Worm (Caenorhabditis elegans) whole organism, L1 larva: ENCODE data around the gene Y60C6A.3.
A peak's percentile ranks its signal among the peaks of the same experiment; 100 is the strongest.

ENCODE experiments used
- C04F5.9 ChIP-seq: sonication (generic microtip); optimal IDR thresholded peaks from 2 replicates; lab custom pipeline; 2016; ENCODE audit warnings: missing genetic modification characterization, missing compliant biosample characterization
- ceh-63 ChIP-seq: fragments of 200-800 bp; sonication (Bioruptor generic); optimal IDR thresholded peaks from 2 replicates; lab custom pipeline; 2018; ENCODE audit warnings: mild to moderate bottlenecking, missing genetic modification characterization, missing compliant biosample characterization
- ceh-90 ChIP-seq: sonication (generic microtip); optimal IDR thresholded peaks from 2 replicates; lab custom pipeline; 2016; ENCODE audit warnings: missing genetic modification characterization, missing compliant biosample characterization
- lin-13 ChIP-seq: fragments of 150-350 bp; optimal IDR thresholded peaks from 2 replicates; lab custom pipeline; 2014; ENCODE audit warnings: missing biosample characterization, missing genetic modification reagents, missing genetic modification characterization
- nhr-12 ChIP-seq: sonication (generic microtip); optimal IDR thresholded peaks from 2 replicates; lab custom pipeline; 2017; ENCODE audit warnings: missing biosample characterization, missing genetic modification characterization
- nhr-237 ChIP-seq: fragments of 150-350 bp; optimal IDR thresholded peaks from 2 replicates; lab custom pipeline; 2014; ENCODE audit warnings: missing biosample characterization, missing genetic modification characterization
- nhr-77 ChIP-seq: fragments of 150-350 bp; optimal IDR thresholded peaks from 2 replicates; lab custom pipeline; 2014; ENCODE audit warnings: missing biosample characterization, missing genetic modification characterization
- skn-1 ChIP-seq: fragments of 150-350 bp; optimal IDR thresholded peaks from 2 replicates; lab custom pipeline; 2014; ENCODE audit warnings: missing biosample characterization, missing genetic modification characterization
- unc-62 ChIP-seq: fragments of 150-350 bp; optimal IDR thresholded peaks from 2 replicates; lab custom pipeline; 2014; ENCODE audit warnings: missing biosample characterization, missing genetic modification reagents, missing genetic modification characterization
- zag-1 ChIP-seq: fragments of 150-350 bp; optimal IDR thresholded peaks from 2 replicates; lab custom pipeline; 2014; ENCODE audit warnings: missing biosample characterization, missing genetic modification characterization

DNA sequence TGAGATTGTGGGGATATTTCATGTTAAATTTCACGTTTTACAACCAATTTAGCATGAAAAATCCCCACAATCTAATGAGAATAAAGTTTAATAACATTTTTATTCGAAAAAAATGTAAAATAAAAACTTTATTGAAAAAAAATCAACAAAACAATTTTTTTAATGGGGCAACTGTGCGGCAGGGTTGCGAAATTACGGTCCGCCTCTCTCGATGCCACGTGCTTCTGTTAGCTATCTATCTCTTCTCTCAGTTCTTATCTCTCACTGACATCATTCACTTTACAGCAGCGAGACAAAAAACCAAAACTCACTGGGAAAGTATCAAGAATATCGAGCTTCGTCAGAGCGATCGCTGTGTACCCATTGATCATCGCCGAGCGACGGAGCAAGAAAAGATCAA, 35.0 kb downstream of the Y60C6A.3 start:
- TF ChIP-seq lin-13 (no peak), skn-1 (tag; lab: Kevin White, UChicago) (peak; percentile 39), nhr-77 (no peak), C04F5.9 (tag; lab: Kevin White, UChicago) (no peak), unc-62 (GFP tag; lab: Kevin White, UChicago) (no peak), zag-1 (tag; lab: Kevin White, UChicago) (no peak), nhr-237 (no peak), nhr-12 (tag; lab: Kevin White, UChicago) (no peak), ceh-63 (no peak), ceh-90 (no peak)
